Worm (Caenorhabditis elegans) whole organism, L3 larva: ENCODE data around the gene gcy-11.
A peak's percentile ranks its signal among the peaks of the same experiment; 100 is the strongest.

Experiments used
- R02D3.7 ChIP-seq: fragments of 150-350 bp; optimal IDR thresholded peaks from 2 replicates; lab custom pipeline; 2014; ENCODE audit warnings: missing biosample characterization, missing genetic modification characterization
- ama-1 ChIP-seq: fragments of 150-350 bp; optimal IDR thresholded peaks from 2 replicates; lab custom pipeline; 2018
- ceh-28 ChIP-seq: fragments of 150-350 bp; optimal IDR thresholded peaks from 2 replicates; lab custom pipeline; 2014; ENCODE audit warnings: missing biosample characterization, missing genetic modification reagents, missing genetic modification characterization
- ceh-82 ChIP-seq: fragments of 150-350 bp; optimal IDR thresholded peaks from 2 replicates; lab custom pipeline; 2014; ENCODE audit warnings: missing biosample characterization, missing genetic modification characterization
- daf-12 ChIP-seq: fragments of 150-350 bp; optimal IDR thresholded peaks from 2 replicates; lab custom pipeline; 2014; ENCODE audit warnings: missing biosample characterization, missing genetic modification reagents, missing genetic modification characterization
- egl-27 ChIP-seq: sonication (generic microtip); optimal IDR thresholded peaks from 4 replicates; lab custom pipeline; 2017; ENCODE audit warnings: missing biosample characterization, missing genetic modification reagents, missing genetic modification characterization
- egl-5 ChIP-seq: fragments of 150-350 bp; optimal IDR thresholded peaks from 2 replicates; lab custom pipeline; 2017; ENCODE audit warnings: missing biosample characterization, missing genetic modification reagents, missing genetic modification characterization, inconsistent platforms
- elt-1 ChIP-seq: fragments of 150-350 bp; optimal IDR thresholded peaks from 2 replicates; lab custom pipeline; 2014; ENCODE audit warnings: missing biosample characterization, missing genetic modification characterization
- elt-2 ChIP-seq: sonication (generic microtip); optimal IDR thresholded peaks from 2 replicates; lab custom pipeline; 2016; ENCODE audit warnings: missing genetic modification reagents, mild to moderate bottlenecking, missing genetic modification characterization, missing compliant biosample characterization
- elt-3 ChIP-seq, 3 experiments: fragments of 150-350 bp in 1 of 3; sonication (generic microtip) in 2 of 3; optimal IDR thresholded peaks; 2 replicates in 2 of 3; 4 replicates in 1 of 3; lab custom pipeline; 2014 to 2017; ENCODE audit warnings: missing biosample characterization in 3 of 3, missing genetic modification characterization in 3 of 3
- fkh-2 ChIP-seq: fragments of 150-350 bp; optimal IDR thresholded peaks from 2 replicates; lab custom pipeline; 2014; ENCODE audit warnings: missing biosample characterization, missing genetic modification reagents, missing genetic modification characterization
- fos-1 ChIP-seq: fragments of 150-350 bp; optimal IDR thresholded peaks from 2 replicates; lab custom pipeline; 2014; ENCODE audit warnings: missing biosample characterization, missing genetic modification characterization
- hmg-11 ChIP-seq: sonication (generic microtip); optimal IDR thresholded peaks from 2 replicates; lab custom pipeline; 2016; ENCODE audit warnings: missing genetic modification characterization, missing compliant biosample characterization
- jun-1 ChIP-seq: fragments of 150-350 bp; optimal IDR thresholded peaks from 2 replicates; lab custom pipeline; 2014; ENCODE audit warnings: missing biosample characterization, missing genetic modification reagents, missing genetic modification characterization
- lin-39 ChIP-seq: fragments of 150-350 bp; optimal IDR thresholded peaks from 2 replicates; lab custom pipeline; 2018; ENCODE audit warnings: missing biosample characterization, missing genetic modification reagents, missing genetic modification characterization
- mml-1 ChIP-seq: fragments of 150-350 bp; sonication (generic microtip); optimal IDR thresholded peaks from 3 replicates; lab custom pipeline; 2014; ENCODE audit warnings: missing biosample characterization, missing genetic modification characterization
- nfya-1 ChIP-seq: sonication (generic microtip); optimal IDR thresholded peaks from 2 replicates; lab custom pipeline; 2017; ENCODE audit warnings: missing genetic modification characterization, mild to moderate bottlenecking, missing compliant biosample characterization, antibody characterized with exemption, moderate library complexity; ENCODE audit not compliant: insufficient read depth
- nhr-12 ChIP-seq: fragments of 150-350 bp; optimal IDR thresholded peaks from 2 replicates; lab custom pipeline; 2014; ENCODE audit warnings: missing biosample characterization, missing genetic modification characterization
- nhr-23 ChIP-seq: fragments of 150-350 bp; optimal IDR thresholded peaks from 2 replicates; lab custom pipeline; 2014; ENCODE audit warnings: missing biosample characterization, missing genetic modification reagents, missing genetic modification characterization
- nhr-237 ChIP-seq: fragments of 150-350 bp; optimal IDR thresholded peaks from 2 replicates; lab custom pipeline; 2014; ENCODE audit warnings: missing biosample characterization, missing genetic modification characterization
- nhr-43 ChIP-seq: sonication (generic microtip); optimal IDR thresholded peaks from 2 replicates; lab custom pipeline; 2016; ENCODE audit warnings: mild to moderate bottlenecking, missing genetic modification characterization, missing compliant biosample characterization; ENCODE audit not compliant: poor library complexity, severe bottlenecking
- nhr-67 ChIP-seq: fragments of 150-350 bp; optimal IDR thresholded peaks from 2 replicates; lab custom pipeline; 2014; ENCODE audit warnings: missing biosample characterization, missing genetic modification characterization
- pha-4 ChIP-seq: fragments of 150-350 bp; optimal IDR thresholded peaks from 2 replicates; lab custom pipeline; 2014; ENCODE audit warnings: missing biosample characterization, missing genetic modification reagents, missing genetic modification characterization
- pqm-1 ChIP-seq: fragments of 150-350 bp; optimal IDR thresholded peaks from 2 replicates; lab custom pipeline; 2017; ENCODE audit warnings: missing biosample characterization, missing genetic modification characterization, inconsistent platforms
- skn-1 ChIP-seq: fragments of 150-350 bp; optimal IDR thresholded peaks from 2 replicates; lab custom pipeline; 2014; ENCODE audit warnings: missing biosample characterization, missing genetic modification characterization
- snpc-4 ChIP-seq: fragments of 150-350 bp; optimal IDR thresholded peaks from 2 replicates; lab custom pipeline; 2014; ENCODE audit warnings: missing biosample characterization, missing genetic modification characterization
- tbx-2 ChIP-seq: sonication (generic microtip); optimal IDR thresholded peaks from 2 replicates; lab custom pipeline; 2016; ENCODE audit warnings: mild to moderate bottlenecking, missing genetic modification characterization, missing compliant biosample characterization
- unc-62 ChIP-seq: fragments of 150-350 bp; sonication (generic microtip); optimal IDR thresholded peaks from 4 replicates; lab custom pipeline; 2014; ENCODE audit warnings: missing biosample characterization, missing genetic modification reagents, missing genetic modification characterization
- zag-1 ChIP-seq: fragments of 150-350 bp; optimal IDR thresholded peaks from 2 replicates; lab custom pipeline; 2014; ENCODE audit warnings: missing biosample characterization, missing genetic modification characterization
- ztf-4 ChIP-seq: fragments of 150-350 bp; optimal IDR thresholded peaks from 2 replicates; lab custom pipeline; 2014; ENCODE audit warnings: missing biosample characterization, missing genetic modification characterization

gcy-11 gene

ce11 chrX:17092416-17092815 lies 37.0 kb upstream of the gcy-11 start, which contains the start of gene sod-3:
Gene sod-3 (plus strand): TSS chrX:17092753.
- TF ChIP-seq nhr-23 (no peak), ceh-28 (tag; lab: Kevin White, UChicago) (no peak), unc-62 (GFP tag; lab: Kevin White, UChicago) (no peak), pha-4 (peak; percentile 57), lin-39 (peak; percentile 15)

- TF ChIP-seq daf-12 (tag; lab: Kevin White, UChicago) (no peak), tbx-2 (tag; lab: Kevin White, UChicago) (no peak), pqm-1 (tag; lab: Kevin White, UChicago) (no peak), mml-1 (no peak), egl-5 (tag; lab: Kevin White, UChicago) (no peak), elt-1 (no peak), nhr-237 (tag; lab: Kevin White, UChicago) (no peak), fos-1 (tag; lab: Kevin White, UChicago) (no peak), egl-27 (tag; lab: Kevin White, UChicago) (no peak)
Observed at ce11 chrX:17080635-17081376, 25.4 kb upstream of the gcy-11 start, which contains the start of the genes irld-23 and C08A9.10. Gene irld-23 (minus strand): TSS chrX:17080685. Gene C08A9.10 (plus strand): TSS chrX:17081179.

- TF ChIP-seq lin-39 (no peak), skn-1 (tag; lab: Kevin White, UChicago) (no peak), fkh-2 (tag; lab: Kevin White, UChicago) (no peak), elt-2 (tag; lab: Kevin White, UChicago) (no peak), nhr-12 (tag; lab: Kevin White, UChicago) (no peak), nfya-1 (no peak), egl-5 (tag; lab: Kevin White, UChicago) (no peak), daf-12 (tag; lab: Kevin White, UChicago) (no peak), hmg-11 (tag; lab: Kevin White, UChicago) (no peak), snpc-4 (tag; lab: Kevin White, UChicago) (no peak), R02D3.7 (no peak), nhr-67 (tag; lab: Kevin White, UChicago) (no peak), fos-1 (tag; lab: Kevin White, UChicago) (no peak), mml-1 (no peak), jun-1 (no peak), ceh-82 (tag; lab: Kevin White, UChicago) (no peak), ama-1 (no peak), ztf-4 (tag; lab: Kevin White, UChicago) (no peak), nhr-237 (tag; lab: Kevin White, UChicago) (no peak), nhr-43 (tag; lab: Kevin White, UChicago) (no peak)
Observed at ce11 chrX:17072088-17072487, 16.7 kb upstream of the gcy-11 start, which contains the start of gene C30G4.4. Gene C30G4.4 (minus strand): TSS chrX:17072188.

- TF ChIP-seq ceh-82 (tag; lab: Kevin White, UChicago) (no peak), nhr-23 (peak; percentile 34), pqm-1 (tag; lab: Kevin White, UChicago) (no peak), elt-3 (tag; optimal IDR thresholded peaks at IDR 0.05; lab: Kevin White, UChicago) (no peak)
Observed at ce11 chrX:17070495-17070894, 15.1 kb upstream of the gcy-11 start.

ce11 chrX:17066937-17067336 lies 11.6 kb upstream of the gcy-11 start:
- peak; percentile 23 for TF ChIP-seq pha-4
- peak; percentile 85 for TF ChIP-seq elt-2 (tag; lab: Kevin White, UChicago)
- TF ChIP-seq lin-39, result no peak
- TF ChIP-seq elt-1, result no peak
- peak; percentile 48 for TF ChIP-seq pqm-1 (tag; lab: Kevin White, UChicago)

ce11 chrX:17064820-17065219 lies 9.4 kb upstream of the gcy-11 start:
- TF ChIP-seq elt-2 (tag; lab: Kevin White, UChicago), result peak; percentile 82
- no peak for TF ChIP-seq hmg-11 (tag; lab: Kevin White, UChicago)
- TF ChIP-seq ama-1, result peak; percentile 15
- peak; percentile 81 for TF ChIP-seq pha-4
- TF ChIP-seq zag-1 (tag; lab: Kevin White, UChicago), result no peak
- peak; percentile 66 for TF ChIP-seq pqm-1 (tag; lab: Kevin White, UChicago)
